Worm (Caenorhabditis elegans) whole organism, L4 larva: ENCODE results near the gene efhc-1.

ENCODE experiments used
- F26F4.8 ChIP-seq: fragments of 200-800 bp; sonication (Bioruptor generic); conservative IDR thresholded peaks from 2 replicates; pipeline ENCODE4 v1.3.6; 2022; ENCODE audit warnings: missing genetic modification characterization, missing compliant biosample characterization
- F44E2.7 ChIP-seq: fragments of 200-800 bp; sonication (Bioruptor generic); IDR thresholded peaks from 2 replicates; pipeline ENCODE4 v2.1.2; 2022; ENCODE audit warnings: missing genetic modification characterization, missing compliant biosample characterization
- F49E8.2 ChIP-seq: sonication (generic microtip); optimal IDR thresholded peaks from 2 replicates; lab custom pipeline; 2016; ENCODE audit warnings: missing compliant biosample characterization, mild to moderate bottlenecking, missing genetic modification characterization, borderline replicate concordance
- R02D3.7 ChIP-seq: fragments of 150-350 bp; sonication (generic microtip); optimal IDR thresholded peaks from 3 replicates; lab custom pipeline; 2014; ENCODE audit warnings: missing biosample characterization, missing genetic modification characterization
- Y105C5A.15 ChIP-seq: fragments of 200-800 bp; sonication (Bioruptor generic); IDR thresholded peaks from 2 replicates; pipeline ENCODE4 v1.3.6; 2022; ENCODE audit warnings: missing genetic modification characterization, missing compliant biosample characterization
- Y48G9A.11 ChIP-seq: fragments of 200-800 bp; sonication (Bioruptor generic); IDR thresholded peaks from 2 replicates; pipeline ENCODE4 v1.3.6; 2022; ENCODE audit warnings: missing genetic modification reagents, missing genetic modification characterization, missing compliant biosample characterization
- Y75B8A.6 ChIP-seq: fragments of 200-800 bp; sonication (Bioruptor generic); IDR thresholded peaks from 2 replicates; pipeline ENCODE4 v1.3.6; 2022; ENCODE audit warnings: missing genetic modification reagents, missing genetic modification characterization, missing compliant biosample characterization
- ZK546.5 ChIP-seq, 2 experiments: sonication (generic microtip); optimal IDR thresholded peaks; 2 replicates each; lab custom pipeline; 2017; ENCODE audit warnings: missing biosample characterization in 2 of 2, missing genetic modification characterization in 2 of 2
- aha-1 ChIP-seq: fragments of 150-350 bp; peaks from one replicate; lab custom pipeline; 2014; ENCODE audit warnings: missing biosample characterization, missing genetic modification characterization
- ama-1 ChIP-seq: fragments of 150-350 bp; optimal IDR thresholded peaks from 2 replicates; lab custom pipeline; 2014; ENCODE audit warnings: inconsistent platforms, mixed read lengths
- arid-1 ChIP-seq: fragments of 200-800 bp; sonication (Bioruptor generic); conservative IDR thresholded peaks from 2 replicates; pipeline ENCODE4 v1.3.6; 2022; ENCODE audit warnings: missing genetic modification reagents, missing genetic modification characterization, missing compliant biosample characterization
- ceh-20 ChIP-seq: fragments of 200-800 bp; sonication (Bioruptor generic); IDR thresholded peaks from 2 replicates; pipeline ENCODE4 v1.3.6; 2022; ENCODE audit warnings: missing genetic modification reagents, missing genetic modification characterization, missing compliant biosample characterization
- ceh-28 ChIP-seq: fragments of 150-350 bp; optimal IDR thresholded peaks from 2 replicates; lab custom pipeline; 2014; ENCODE audit warnings: missing biosample characterization, missing genetic modification reagents, missing genetic modification characterization
- ceh-32 ChIP-seq: sonication (generic microtip); optimal IDR thresholded peaks from 2 replicates; lab custom pipeline; 2016; ENCODE audit warnings: mild to moderate bottlenecking, missing genetic modification characterization, missing compliant biosample characterization; ENCODE audit not compliant: poor library complexity
- ctbp-1 ChIP-seq: fragments of 200-800 bp; sonication (Bioruptor generic); IDR thresholded peaks from 2 replicates; pipeline ENCODE4 v1.3.6; 2022; ENCODE audit warnings: missing genetic modification reagents, missing genetic modification characterization, missing compliant biosample characterization
- daf-16 ChIP-seq, 3 experiments: sonication (generic microtip); optimal IDR thresholded peaks; 2 replicates each; lab custom pipeline; 2016 to 2017; ENCODE audit warnings: missing genetic modification characterization in 3 of 3, missing genetic modification reagents in 3 of 3, mild to moderate bottlenecking in 2 of 3, missing compliant biosample characterization in 2 of 3, missing biosample characterization in 1 of 3, moderate library complexity in 1 of 3
- dmd-6 ChIP-seq: fragments of 200-800 bp; sonication (Bioruptor generic); IDR thresholded peaks from 2 replicates; pipeline ENCODE4 v1.3.6; 2022; ENCODE audit warnings: missing genetic modification reagents, missing genetic modification characterization, missing compliant biosample characterization
- egl-27 ChIP-seq: sonication (generic microtip); optimal IDR thresholded peaks from 3 replicates; lab custom pipeline; 2017; ENCODE audit warnings: missing biosample characterization, missing genetic modification reagents, missing genetic modification characterization
- fos-1 ChIP-seq: fragments of 150-350 bp; optimal IDR thresholded peaks from 2 replicates; lab custom pipeline; 2014; ENCODE audit warnings: missing biosample characterization, missing genetic modification characterization
- gei-8 ChIP-seq: fragments of 200-800 bp; sonication (Bioruptor generic); optimal IDR thresholded peaks from 2 replicates; lab custom pipeline; 2018; ENCODE audit warnings: mild to moderate bottlenecking, missing genetic modification characterization, missing compliant biosample characterization
- hlh-11 ChIP-seq: fragments of 200-800 bp; sonication (Bioruptor generic); optimal IDR thresholded peaks from 2 replicates; lab custom pipeline; 2018; ENCODE audit warnings: mild to moderate bottlenecking, missing genetic modification characterization, missing compliant biosample characterization
- hlh-30 ChIP-seq: sonication (generic microtip); optimal IDR thresholded peaks from 2 replicates; lab custom pipeline; 2017; ENCODE audit warnings: antibody characterized with exemption, mild to moderate bottlenecking, missing genetic modification characterization, missing compliant biosample characterization; ENCODE audit not compliant: insufficient read depth
- jun-1 ChIP-seq: fragments of 150-350 bp; optimal IDR thresholded peaks from 2 replicates; lab custom pipeline; 2014; ENCODE audit warnings: missing biosample characterization, missing genetic modification reagents, missing genetic modification characterization
- lin-1 ChIP-seq: fragments of 200-800 bp; sonication (Bioruptor generic); IDR thresholded peaks from 2 replicates; pipeline ENCODE4 v1.3.6; 2022; ENCODE audit warnings: missing genetic modification reagents, missing genetic modification characterization, missing compliant biosample characterization
- lin-13 ChIP-seq: fragments of 150-350 bp; optimal IDR thresholded peaks from 2 replicates; lab custom pipeline; 2014; ENCODE audit warnings: missing biosample characterization, missing genetic modification reagents, missing genetic modification characterization
- lin-15B ChIP-seq: fragments of 150-350 bp; sonication (generic microtip); optimal IDR thresholded peaks from 3 replicates; lab custom pipeline; 2014; ENCODE audit warnings: missing biosample characterization, missing genetic modification characterization
- lin-38 ChIP-seq: fragments of 200-800 bp; sonication (Bioruptor generic); IDR thresholded peaks from 2 replicates; pipeline ENCODE4 v1.3.6; 2022; ENCODE audit warnings: missing genetic modification reagents, missing genetic modification characterization, missing compliant biosample characterization
- lin-39 ChIP-seq: fragments of 150-350 bp; optimal IDR thresholded peaks from 2 replicates; lab custom pipeline; 2014; ENCODE audit warnings: missing biosample characterization, missing genetic modification reagents, missing genetic modification characterization
- lsy-2 ChIP-seq, 2 experiments: fragments of 150-350 bp in 1 of 2; sonication (generic microtip) in 1 of 2; optimal IDR thresholded peaks; 2 replicates each; lab custom pipeline; 2014 to 2017; ENCODE audit warnings: missing biosample characterization in 2 of 2, missing genetic modification characterization in 2 of 2
- madf-5 ChIP-seq, 2 experiments: fragments of 200-800 bp; sonication (Bioruptor generic); IDR thresholded peaks; 2 replicates each; pipeline ENCODE4 v1.3.6; 2022; ENCODE audit warnings: missing compliant biosample characterization in 2 of 2, missing genetic modification characterization in 2 of 2
- mes-2 ChIP-seq: sonication (generic microtip); optimal IDR thresholded peaks from 2 replicates; lab custom pipeline; 2016; ENCODE audit warnings: missing genotype, mild to moderate bottlenecking, missing genetic modification characterization, missing compliant biosample characterization; ENCODE audit not compliant: poor library complexity, severe bottlenecking
- mxl-2 ChIP-seq: fragments of 200-800 bp; sonication (Bioruptor generic); conservative IDR thresholded peaks from 2 replicates; pipeline ENCODE4 v1.3.6; 2022; ENCODE audit warnings: missing genetic modification reagents, missing genetic modification characterization, missing compliant biosample characterization
- nhr-10 ChIP-seq: fragments of 150-350 bp; optimal IDR thresholded peaks from 2 replicates; lab custom pipeline; 2014; ENCODE audit warnings: missing biosample characterization, missing genetic modification characterization
- nhr-11 ChIP-seq: fragments of 150-350 bp; optimal IDR thresholded peaks from 2 replicates; lab custom pipeline; 2014; ENCODE audit warnings: missing biosample characterization, missing genetic modification characterization
- nhr-237 ChIP-seq: sonication (generic microtip); optimal IDR thresholded peaks from 2 replicates; lab custom pipeline; 2017; ENCODE audit warnings: missing biosample characterization, missing genetic modification characterization
- nhr-28 ChIP-seq: fragments of 150-350 bp; optimal IDR thresholded peaks from 2 replicates; lab custom pipeline; 2014; ENCODE audit warnings: missing biosample characterization, missing genetic modification characterization
- nhr-42 ChIP-seq: fragments of 200-800 bp; sonication (Bioruptor generic); IDR thresholded peaks from 2 replicates; pipeline ENCODE4 v1.3.6; 2022; ENCODE audit warnings: missing genetic modification characterization, missing compliant biosample characterization
- nhr-48 ChIP-seq: sonication (generic microtip); optimal IDR thresholded peaks from 2 replicates; lab custom pipeline; 2016; ENCODE audit warnings: mild to moderate bottlenecking, missing genetic modification characterization, missing compliant biosample characterization
- nhr-77 ChIP-seq: fragments of 150-350 bp; optimal IDR thresholded peaks from 2 replicates; lab custom pipeline; 2014; ENCODE audit warnings: missing biosample characterization, missing genetic modification characterization
- pqm-1 ChIP-seq: sonication (generic microtip); optimal IDR thresholded peaks from 2 replicates; lab custom pipeline; 2017; ENCODE audit warnings: missing biosample characterization, missing genetic modification characterization
- skn-1 ChIP-seq: fragments of 150-350 bp; optimal IDR thresholded peaks from 2 replicates; lab custom pipeline; 2014; ENCODE audit warnings: missing biosample characterization, missing genetic modification characterization
- snpc-4 ChIP-seq: fragments of 150-350 bp; optimal IDR thresholded peaks from 2 replicates; lab custom pipeline; 2014; ENCODE audit warnings: missing biosample characterization, missing genetic modification characterization
- spr-3 ChIP-seq: fragments of 200-800 bp; sonication (Bioruptor generic); optimal IDR thresholded peaks from 2 replicates; lab custom pipeline; 2018; ENCODE audit warnings: mild to moderate bottlenecking, missing genetic modification characterization, missing compliant biosample characterization
- tag-97 ChIP-seq: fragments of 200-800 bp; sonication (Bioruptor generic); IDR thresholded peaks from 2 replicates; pipeline ENCODE4 v1.3.6; 2022; ENCODE audit warnings: missing genetic modification characterization, missing compliant biosample characterization
- unc-39 ChIP-seq: sonication (generic microtip); optimal IDR thresholded peaks from 2 replicates; lab custom pipeline; 2017; ENCODE audit warnings: missing biosample characterization, missing genetic modification characterization
- vab-7 ChIP-seq: fragments of 200-800 bp; sonication (Bioruptor generic); IDR thresholded peaks from 2 replicates; pipeline ENCODE4 v1.3.6; 2022; ENCODE audit warnings: missing genetic modification reagents, missing genetic modification characterization, missing compliant biosample characterization
- zip-11 ChIP-seq: fragments of 200-800 bp; sonication (Bioruptor generic); IDR thresholded peaks from 2 replicates; pipeline ENCODE4 v1.3.6; 2022; ENCODE audit warnings: missing genetic modification characterization, missing compliant biosample characterization
- zip-2 ChIP-seq: fragments of 150-350 bp; optimal IDR thresholded peaks from 2 replicates; lab custom pipeline; 2014; ENCODE audit warnings: missing biosample characterization, missing genetic modification characterization
- ztf-7 ChIP-seq: fragments of 150-350 bp; optimal IDR thresholded peaks from 2 replicates; lab custom pipeline; 2014; ENCODE audit warnings: missing biosample characterization, missing genetic modification characterization

The efhc-1 gene

ce11 chrX:10332035-10332614, 26.1 kb upstream of the efhc-1 start (continued):
- no peak for TF ChIP-seq spr-3 (GFP tag; lab: Kevin White, UChicago)
- TF ChIP-seq ceh-32 (tag; lab: Kevin White, UChicago), result no peak
- no peak for TF ChIP-seq ceh-28 (tag; lab: Kevin White, UChicago)
- TF ChIP-seq Y105C5A.15 (GFP tag; lab: Robert Waterston, UW), result no peak
- TF ChIP-seq hlh-11, result peak; percentile 79
- no peak for TF ChIP-seq Y48G9A.11 (GFP tag; lab: Robert Waterston, UW)
- no peak for TF ChIP-seq lin-15B (tag; lab: Kevin White, UChicago)
- peak in 1 of 2 experiments; percentile 14 for TF ChIP-seq lsy-2 (tag; optimal IDR thresholded peaks at IDR 0.05; lab: Kevin White, UChicago)
- TF ChIP-seq dmd-6 (GFP tag; lab: Robert Waterston, UW), result peak; percentile 61
- TF ChIP-seq mxl-2 (GFP tag; lab: Robert Waterston, UW), result peak; percentile 99
- TF ChIP-seq ZK546.5 (tag; optimal IDR thresholded peaks at IDR 0.05; lab: Kevin White, UChicago), result no peak
- no peak for TF ChIP-seq vab-7 (GFP tag; lab: Robert Waterston, UW)
- no peak for TF ChIP-seq lin-13 (GFP tag; lab: Kevin White, UChicago)
- no peak for TF ChIP-seq jun-1 (tag; lab: Kevin White, UChicago)
- TF ChIP-seq skn-1, result no peak
- 0 out of 2 replicates have a peak, but pooled peaks have one; percentile 20 for TF ChIP-seq ceh-20 (GFP tag; lab: Robert Waterston, UW)
- TF ChIP-seq madf-5 (GFP tag; IDR thresholded peaks at IDR 0.05; lab: Robert Waterston, UW), result no peak
- no peak for TF ChIP-seq snpc-4 (tag; lab: Kevin White, UChicago)
- no peak for TF ChIP-seq R02D3.7 (tag; lab: Kevin White, UChicago)
- TF ChIP-seq nhr-11 (tag; lab: Kevin White, UChicago), result peak; percentile 46
- TF ChIP-seq ama-1 (lab: Kevin White, UChicago), result no peak
- no peak for TF ChIP-seq nhr-10 (tag; lab: Kevin White, UChicago)
- no peak for TF ChIP-seq nhr-77 (tag; lab: Kevin White, UChicago)
- no peak for TF ChIP-seq zip-11
- no peak for TF ChIP-seq unc-39 (tag; lab: Kevin White, UChicago)
- no peak for TF ChIP-seq ctbp-1 (GFP tag; lab: Robert Waterston, UW)
- TF ChIP-seq ztf-7 (tag; lab: Kevin White, UChicago), result no peak
- TF ChIP-seq fos-1, result no peak
- no peak for TF ChIP-seq egl-27 (tag; lab: Kevin White, UChicago)
- TF ChIP-seq pqm-1 (tag; lab: Kevin White, UChicago), result peak; percentile 56
- no peak for TF ChIP-seq lin-38 (GFP tag; lab: Robert Waterston, UW)
- TF ChIP-seq mes-2 (tag; lab: Kevin White, UChicago), result no peak
- TF ChIP-seq lin-39 (tag; lab: Kevin White, UChicago), result no peak
- no peak for TF ChIP-seq F26F4.8 (GFP tag; lab: Robert Waterston, UW)
- no peak for TF ChIP-seq nhr-237
- TF ChIP-seq aha-1 (tag; lab: Kevin White, UChicago), result peak; percentile 96

- TF ChIP-seq nhr-48 (tag; lab: Kevin White, UChicago) (peak; percentile 55), nhr-11 (tag; lab: Kevin White, UChicago) (peak; percentile 71), hlh-30 (tag; lab: Kevin White, UChicago) (peak; percentile 1), daf-16 (GFP tag; optimal IDR thresholded peaks at IDR 0.05; lab: Kevin White, UChicago) (peak in 1 of 2 experiments; percentile 14), daf-16 (tag; optimal IDR thresholded peaks at IDR 0.05; lab: Kevin White, UChicago) (peak; percentile 93), F49E8.2 (tag; lab: Kevin White, UChicago) (no peak), fos-1 (no peak), mes-2 (tag; lab: Kevin White, UChicago) (no peak), tag-97 (GFP tag; lab: Robert Waterston, UW) (no peak), lsy-2 (tag; optimal IDR thresholded peaks at IDR 0.05; lab: Kevin White, UChicago) (peak in 1 of 2 experiments; percentile 9), nhr-42 (GFP tag; lab: Robert Waterston, UW) (no peak), ZK546.5 (tag; optimal IDR thresholded peaks at IDR 0.05; lab: Kevin White, UChicago) (no peak), jun-1 (tag; lab: Kevin White, UChicago) (no peak), gei-8 (GFP tag; lab: Kevin White, UChicago) (no peak), arid-1 (GFP tag; lab: Robert Waterston, UW) (no peak), aha-1 (tag; lab: Kevin White, UChicago) (peak; percentile 81), Y75B8A.6 (GFP tag; lab: Robert Waterston, UW) (no peak), nhr-28 (tag; lab: Kevin White, UChicago) (peak; percentile 96), zip-11 (no peak), zip-2 (tag; lab: Kevin White, UChicago) (no peak), F44E2.7 (GFP tag; lab: Robert Waterston, UW) (no peak), lin-13 (GFP tag; lab: Kevin White, UChicago) (no peak), lin-1 (GFP tag; lab: Robert Waterston, UW) (peak; percentile 47; the same call in 1 of the 2 replicates)
Observed at ce11 chrX:10333301-10333854, 24.8 kb upstream of the efhc-1 start, which contains the start of gene R07E3.4. Gene R07E3.4, minus strand, starts transcription at chrX:10333351.
